Fruit fly (Drosophila melanogaster) whole organism, adult: ENCODE measurements around the gene emei.
A peak's percentile ranks its signal among the peaks of the same experiment; 100 is the strongest.
"Not testable (repeated sequence)": the region's sequence is repeated elsewhere in the genome, so short reads cannot be mapped to it uniquely, and the experiment has no call there.

Experiments
- CG11617 ChIP-seq: fragments of 200-800 bp; sonication (Bioruptor generic); optimal IDR thresholded peaks from 2 replicates; lab custom pipeline; 2017; ENCODE audit warnings: mild to moderate bottlenecking, missing biosample characterization, missing genetic modification reagents, missing genetic modification characterization
- CG12768 ChIP-seq: fragments of 200-800 bp; sonication (Bioruptor generic); optimal IDR thresholded peaks from 2 replicates; lab custom pipeline; 2017; ENCODE audit warnings: missing biosample characterization, missing genetic modification characterization, mild to moderate bottlenecking, moderate library complexity, missing genetic modification reagents
- CG14711 ChIP-seq: fragments of 200-800 bp; sonication (Bioruptor generic); optimal IDR thresholded peaks from 2 replicates; lab custom pipeline; 2018; ENCODE audit warnings: missing biosample characterization, mild to moderate bottlenecking, missing genetic modification characterization, moderate library complexity
- CG1620 ChIP-seq: fragments of 200-800 bp; sonication (Bioruptor generic); optimal IDR thresholded peaks from 2 replicates; lab custom pipeline; 2016; ENCODE audit warnings: missing biosample characterization, missing genetic modification characterization
- CG33017 ChIP-seq: fragments of 200-800 bp; sonication (Bioruptor generic); optimal IDR thresholded peaks from 2 replicates; lab custom pipeline; 2018; ENCODE audit warnings: missing biosample characterization, mild to moderate bottlenecking, missing genetic modification characterization, moderate library complexity
- CG5204 ChIP-seq: fragments of 200-800 bp; sonication (Bioruptor generic); optimal IDR thresholded peaks from 2 replicates; lab custom pipeline; 2016; ENCODE audit warnings: missing biosample characterization, missing genetic modification characterization
- CG7045 ChIP-seq: fragments of 200-800 bp; sonication (Bioruptor generic); optimal IDR thresholded peaks from 2 replicates; lab custom pipeline; 2017; ENCODE audit warnings: missing biosample characterization, mild to moderate bottlenecking, missing genetic modification characterization
- CG7101 ChIP-seq: fragments of 200-800 bp; sonication (Bioruptor generic); optimal IDR thresholded peaks from 2 replicates; lab custom pipeline; 2018; ENCODE audit warnings: missing biosample characterization, mild to moderate bottlenecking, missing genetic modification characterization, moderate library complexity
- Clk ChIP-seq: fragments of 200-800 bp; sonication (Bioruptor generic); optimal IDR thresholded peaks from 2 replicates; lab custom pipeline; 2017; ENCODE audit warnings: missing biosample characterization, missing genetic modification characterization
- Crg-1 ChIP-seq: fragments of 200-800 bp; sonication (Bioruptor generic); optimal IDR thresholded peaks from 2 replicates; lab custom pipeline; 2016; ENCODE audit warnings: missing biosample characterization, missing genetic modification characterization
- Hr96 ChIP-seq: fragments of 200-800 bp; sonication (Bioruptor generic); optimal IDR thresholded peaks from 2 replicates; lab custom pipeline; 2016; ENCODE audit warnings: missing biosample characterization, missing genetic modification characterization
- Mnt ChIP-seq: fragments of 200-800 bp; sonication (Bioruptor generic); optimal IDR thresholded peaks from 2 replicates; lab custom pipeline; 2016; ENCODE audit warnings: missing biosample characterization, mild to moderate bottlenecking, missing genetic modification characterization
- bab1 ChIP-seq: fragments of 200-800 bp; sonication (Bioruptor generic); optimal IDR thresholded peaks from 3 replicates; lab custom pipeline; 2019; ENCODE audit warnings: missing biosample characterization, mild to moderate bottlenecking, missing genetic modification characterization, moderate library complexity
- cic ChIP-seq: fragments of 200-800 bp; sonication (Bioruptor generic); optimal IDR thresholded peaks from 2 replicates; lab custom pipeline; 2017; ENCODE audit warnings: missing biosample characterization, mild to moderate bottlenecking, missing genetic modification characterization, moderate library complexity
- cnc ChIP-seq, 2 experiments: fragments of >200 bp; optimal IDR thresholded peaks; 2 replicates each; lab custom pipeline; 2017
- kay ChIP-seq: fragments of 200-800 bp; sonication (Bioruptor generic); peaks from one replicate; lab custom pipeline; 2016; ENCODE audit warnings: missing biosample characterization, missing genetic modification characterization, borderline replicate concordance
- ovo ChIP-seq: fragments of 200-800 bp; sonication (Bioruptor generic); optimal IDR thresholded peaks from 2 replicates; lab custom pipeline; 2016; ENCODE audit warnings: missing biosample characterization, missing genetic modification characterization
- pad ChIP-seq: fragments of 200-800 bp; sonication (Bioruptor generic); optimal IDR thresholded peaks from 3 replicates; lab custom pipeline; 2017; ENCODE audit warnings: missing biosample characterization, missing genetic modification characterization, mild to moderate bottlenecking, moderate library complexity, missing genetic modification reagents
- tj ChIP-seq: fragments of 200-800 bp; sonication (Bioruptor generic); optimal IDR thresholded peaks from 3 replicates; lab custom pipeline; 2017; ENCODE audit warnings: missing biosample characterization, mild to moderate bottlenecking, missing genetic modification characterization, moderate library complexity
- toe ChIP-seq: fragments of 200-800 bp; sonication (Bioruptor generic); optimal IDR thresholded peaks from 2 replicates; lab custom pipeline; 2016; ENCODE audit warnings: missing biosample characterization, missing genetic modification characterization

emei gene

DNA sequence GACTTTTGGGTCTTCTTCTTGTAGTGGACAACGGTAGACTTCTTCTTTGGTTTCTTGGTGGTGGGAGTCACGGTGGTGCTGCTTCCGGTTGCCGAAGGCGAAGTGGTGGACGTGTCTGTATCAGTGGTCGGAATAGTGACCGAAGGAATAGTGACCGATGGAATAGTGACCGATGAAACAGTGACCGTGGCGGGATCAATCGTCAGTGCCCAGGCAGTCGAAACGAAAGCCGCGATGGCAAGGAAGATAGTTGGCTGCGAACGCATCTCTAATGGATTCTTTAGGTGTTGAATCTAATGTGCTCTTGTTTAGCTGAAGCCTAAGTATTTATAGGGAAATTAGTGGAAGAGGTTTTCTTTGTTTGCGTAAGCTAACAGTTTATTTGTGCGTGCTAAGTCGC is 22.6 kb downstream of the emei start, which contains the start of gene CG32074:
Gene CG32074 (minus strand): TSS at position 268 of the 400 bp plus-strand sequence.
- TF ChIP-seq CG7101; Crg-1 (GFP tag; lab: Kevin White, UChicago); ovo (GFP tag; lab: Kevin White, UChicago): not testable (repeated sequence)

- not testable (repeated sequence) for TF ChIP-seq CG1620, bab1, Clk (GFP tag; lab: Kevin White, UChicago)
Measured at dm6 chr3L:11134886-11135285, 25.4 kb downstream of the emei start, which contains the start of gene CG14143. TSS of gene CG14143 (plus strand) at chr3L:11134987.

- no peak for TF ChIP-seq CG14711 (tag; lab: Kevin White, UChicago)
- TF ChIP-seq CG1620 (GFP tag; lab: Kevin White, UChicago): no peak
- TF ChIP-seq pad (GFP tag; lab: Kevin White, UChicago): no peak
- no peak for TF ChIP-seq Crg-1 (GFP tag; lab: Kevin White, UChicago)
- no peak for TF ChIP-seq cic (GFP tag; lab: Kevin White, UChicago)
- TF ChIP-seq CG5204: no peak
- no peak for TF ChIP-seq CG33017
- no peak for TF ChIP-seq ovo (GFP tag; lab: Kevin White, UChicago)
- TF ChIP-seq bab1 (GFP tag; lab: Kevin White, UChicago): peak; percentile 69
- TF ChIP-seq Mnt (GFP tag; lab: Kevin White, UChicago): peak; percentile 46
- TF ChIP-seq CG7045: no peak
- TF ChIP-seq cnc (optimal IDR thresholded peaks at IDR 0.05; lab: Kevin White, UChicago): no peak
- no peak for TF ChIP-seq toe (GFP tag; lab: Kevin White, UChicago)
- no peak for TF ChIP-seq CG11617
- peak; percentile 4 for TF ChIP-seq CG7101
- TF ChIP-seq kay (GFP tag; lab: Kevin White, UChicago): peak; percentile 66
- no peak for TF ChIP-seq CG12768
- no peak for TF ChIP-seq Clk (GFP tag; lab: Kevin White, UChicago)
- no peak for TF ChIP-seq tj (GFP tag; lab: Kevin White, UChicago)
- TF ChIP-seq Hr96 (GFP tag; lab: Kevin White, UChicago): no peak
Measured at dm6 chr3L:11135846-11136245, 26.4 kb downstream of the emei start, which contains the start of gene IRSp53. TSS of gene IRSp53 (plus strand) at chr3L:11136049.

DNA sequence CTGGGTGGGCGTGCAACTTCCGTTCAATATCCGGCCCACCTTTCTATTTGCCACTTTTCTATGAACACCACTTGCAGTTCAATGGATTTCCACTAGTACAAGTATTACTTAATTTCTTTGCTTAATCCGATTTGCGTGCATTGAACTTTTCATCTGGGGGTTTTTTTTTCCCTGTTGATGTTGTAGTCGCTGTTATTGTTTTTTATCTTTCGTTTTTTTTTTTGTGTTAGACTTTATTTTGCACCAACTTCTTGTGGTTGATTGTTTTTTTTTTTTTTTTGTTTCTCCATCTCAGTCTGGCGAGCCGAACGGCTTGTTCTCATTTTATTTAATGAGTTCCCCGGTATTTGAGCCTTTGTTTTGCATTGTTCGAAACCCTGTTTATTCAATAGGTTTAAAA is 26.9 kb downstream of the emei start:
- TF ChIP-seq tj (GFP tag; lab: Kevin White, UChicago) (no peak), toe (GFP tag; lab: Kevin White, UChicago) (no peak), kay (GFP tag; lab: Kevin White, UChicago) (no peak), CG33017 (no peak), CG7045 (no peak), CG14711 (tag; lab: Kevin White, UChicago) (no peak), CG5204 (no peak), cnc (optimal IDR thresholded peaks at IDR 0.05; lab: Kevin White, UChicago) (no peak), Hr96 (GFP tag; lab: Kevin White, UChicago) (no peak), Mnt (GFP tag; lab: Kevin White, UChicago) (no peak), CG11617 (no peak), CG1620 (GFP tag; lab: Kevin White, UChicago) (no peak), CG12768 (no peak), CG7101 (no peak), pad (GFP tag; lab: Kevin White, UChicago) (no peak)

dm6 chr3L:11138862-11139261 is 29.4 kb downstream of the emei start:
- TF ChIP-seq Crg-1 (GFP tag; lab: Kevin White, UChicago) (no peak), CG11617 (no peak), cic (GFP tag; lab: Kevin White, UChicago) (no peak), CG7101 (no peak), Clk (GFP tag; lab: Kevin White, UChicago) (no peak), Hr96 (GFP tag; lab: Kevin White, UChicago) (no peak), toe (GFP tag; lab: Kevin White, UChicago) (no peak), bab1 (GFP tag; lab: Kevin White, UChicago) (no peak), pad (GFP tag; lab: Kevin White, UChicago) (no peak), tj (GFP tag; lab: Kevin White, UChicago) (no peak), cnc (optimal IDR thresholded peaks at IDR 0.05; lab: Kevin White, UChicago) (no peak), CG5204 (no peak), kay (GFP tag; lab: Kevin White, UChicago) (no peak), CG12768 (no peak), Mnt (GFP tag; lab: Kevin White, UChicago) (no peak), CG7045 (no peak), ovo (GFP tag; lab: Kevin White, UChicago) (no peak), CG1620 (GFP tag; lab: Kevin White, UChicago) (no peak), CG14711 (tag; lab: Kevin White, UChicago) (no peak), CG33017 (no peak)

dm6 chr3L:11145065-11145464 is 35.6 kb downstream of the emei start:
- TF ChIP-seq CG12768: no peak
- no peak for TF ChIP-seq cnc (optimal IDR thresholded peaks at IDR 0.05; lab: Kevin White, UChicago)
- no peak for TF ChIP-seq toe (GFP tag; lab: Kevin White, UChicago)
- TF ChIP-seq Clk (GFP tag; lab: Kevin White, UChicago): no peak
- TF ChIP-seq tj (GFP tag; lab: Kevin White, UChicago): no peak
- no peak for TF ChIP-seq Hr96 (GFP tag; lab: Kevin White, UChicago)
- no peak for TF ChIP-seq CG33017
- no peak for TF ChIP-seq kay (GFP tag; lab: Kevin White, UChicago)
- no peak for TF ChIP-seq CG7045
- no peak for TF ChIP-seq pad (GFP tag; lab: Kevin White, UChicago)
- no peak for TF ChIP-seq bab1 (GFP tag; lab: Kevin White, UChicago)
- no peak for TF ChIP-seq ovo (GFP tag; lab: Kevin White, UChicago)
- no peak for TF ChIP-seq CG5204
- TF ChIP-seq CG14711 (tag; lab: Kevin White, UChicago): no peak
- no peak for TF ChIP-seq CG1620 (GFP tag; lab: Kevin White, UChicago)
- TF ChIP-seq Crg-1 (GFP tag; lab: Kevin White, UChicago): no peak
